Fruit fly (Drosophila melanogaster): ENCODE results near the gene CG1582.

The CG1582 gene

DNA sequence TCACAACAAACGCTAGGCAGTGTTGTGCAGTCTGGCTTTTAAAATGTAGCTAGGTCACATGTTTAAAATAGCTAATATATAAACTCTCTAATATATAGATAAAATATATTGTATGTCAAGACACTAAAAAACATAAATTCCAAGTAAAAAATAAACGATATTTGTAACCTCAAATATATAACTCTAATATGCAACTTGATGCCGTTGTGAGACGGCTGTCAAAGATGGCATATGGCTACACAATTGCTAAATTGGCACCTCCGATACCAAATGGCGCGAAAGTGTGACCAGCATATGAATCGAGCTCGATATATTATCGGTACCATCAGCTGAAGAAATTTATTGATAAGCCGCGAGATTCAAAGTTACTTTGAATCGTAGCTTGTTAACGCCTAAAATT, at the start of gene CG1582 (continued):
- TF ChIP-seq CG8290 (GFP tag; optimal IDR thresholded peaks at IDR 0.05) = no peak
- TF ChIP-seq CG8290 (tag; optimal IDR thresholded peaks at IDR 0.05) = no peak
- TF ChIP-seq fd102C (GFP tag; optimal IDR thresholded peaks at IDR 0.05) = no peak
- TF ChIP-seq BEAF-32 (GFP tag; optimal IDR thresholded peaks at IDR 0.05) = peak; percentile 58
- TF ChIP-seq phol (tag; optimal IDR thresholded peaks at IDR 0.05) = peak; percentile 76
- TF ChIP-seq Dbx (GFP tag; IDR thresholded peaks at IDR 0.05) = 0 out of 3 replicates have a peak, but pooled peaks have one; percentile 8
- no peak for TF ChIP-seq Sox100B (GFP tag; optimal IDR thresholded peaks at IDR 0.05)
- no peak for TF ChIP-seq prd (optimal IDR thresholded peaks at IDR 0.05)
- TF ChIP-seq prd (GFP tag; IDR thresholded peaks at IDR 0.05) = 0 out of 3 replicates have a peak, but pooled peaks have one; percentile 25
- 0 out of 2 replicates have a peak, but pooled peaks have one; percentile 7 for TF ChIP-seq bbx (GFP tag; IDR thresholded peaks at IDR 0.05; ENCODE audit: partially characterized antibody)
- TF ChIP-seq tll (GFP tag; optimal IDR thresholded peaks at IDR 0.05) = peak; percentile 22 to 45
- peak; percentile 38 for TF ChIP-seq CG3281 (GFP tag; optimal IDR thresholded peaks at IDR 0.05)
- peak; percentile 94 for TF ChIP-seq row (GFP tag; IDR thresholded peaks at IDR 0.05)
- peak; percentile 52; the same call in 1 of the 2 replicates for TF ChIP-seq Rfx (GFP tag; IDR thresholded peaks at IDR 0.05)
- peak; percentile 59 for TF ChIP-seq CG15514 (GFP tag; optimal IDR thresholded peaks at IDR 0.05)
- TF ChIP-seq CG4328 (GFP tag; optimal IDR thresholded peaks at IDR 0.05) = no peak
- peak; percentile 79 for TF ChIP-seq CG9797 (GFP tag; optimal IDR thresholded peaks at IDR 0.05)
- no peak for TF ChIP-seq maf-S (GFP tag; optimal IDR thresholded peaks at IDR 0.05)
- no peak for TF ChIP-seq org-1 (GFP tag; optimal IDR thresholded peaks at IDR 0.05)
- TF ChIP-seq Dek (tag; optimal IDR thresholded peaks at IDR 0.05) = peak; percentile 47
- TF ChIP-seq bsh (GFP tag; optimal IDR thresholded peaks at IDR 0.05) = no peak
- no peak for TF ChIP-seq rib (GFP tag; IDR thresholded peaks at IDR 0.05)
- TF ChIP-seq CG30020 (tag; optimal IDR thresholded peaks at IDR 0.05) = peak; percentile 32
- TF ChIP-seq Nf-YA (GFP tag; IDR thresholded peaks at IDR 0.05) = no peak
- TF ChIP-seq CG6683 (GFP tag; optimal IDR thresholded peaks at IDR 0.05) = no peak
- TF ChIP-seq esg (GFP tag; conservative IDR thresholded peaks at IDR 0.05) = no peak
- TF ChIP-seq amos (GFP tag; IDR thresholded peaks at IDR 0.05; ENCODE audit: partially characterized antibody) = peak; percentile 34; the same call in 1 of the 2 replicates
- peak; percentile 10; the same call in 1 of the 2 replicates for TF ChIP-seq slbo (GFP tag; IDR thresholded peaks at IDR 0.05)
- TF ChIP-seq MBD-R2 (GFP tag; IDR thresholded peaks at IDR 0.05) = peak; percentile 78
- peak; percentile 59 for TF ChIP-seq CG14710 (tag; optimal IDR thresholded peaks at IDR 0.05)
- peak; percentile 25 for TF ChIP-seq Sry-δ (GFP tag; optimal IDR thresholded peaks at IDR 0.05)
- TF ChIP-seq YL-1 (GFP tag; optimal IDR thresholded peaks at IDR 0.05) = peak; percentile 14
- TF ChIP-seq CG6654 (GFP tag; optimal IDR thresholded peaks at IDR 0.05) = no peak
- TF ChIP-seq CG2678 (tag; optimal IDR thresholded peaks at IDR 0.05) = no peak
- peak; percentile 34; the same call in 1 of the 2 replicates for TF ChIP-seq al (GFP tag; IDR thresholded peaks at IDR 0.05)
- peak; percentile 5 for TF ChIP-seq Max (GFP tag; optimal IDR thresholded peaks at IDR 0.05)
- TF ChIP-seq CoRest (tag; optimal IDR thresholded peaks at IDR 0.05) = peak; percentile 63
- no peak for TF ChIP-seq NfI (GFP tag; optimal IDR thresholded peaks at IDR 0.05)
- peak; percentile 7 for TF ChIP-seq odd (GFP tag; optimal IDR thresholded peaks at IDR 0.05)
- peak; percentile 11 for TF ChIP-seq Lhr (GFP tag; optimal IDR thresholded peaks at IDR 0.05)
- peak; percentile 59 for TF ChIP-seq trem (tag; optimal IDR thresholded peaks at IDR 0.05)
- TF ChIP-seq CG4820 (GFP tag; optimal IDR thresholded peaks at IDR 0.05) = peak; percentile 13
- TF ChIP-seq CG11085 (GFP tag; IDR thresholded peaks at IDR 0.05) = no peak
- peak; percentile 14 for TF ChIP-seq lilli (GFP tag; optimal IDR thresholded peaks at IDR 0.05)
- TF ChIP-seq dm (GFP tag; optimal IDR thresholded peaks at IDR 0.05) = no peak
- peak; percentile 38 for TF ChIP-seq CG30403 (GFP tag; optimal IDR thresholded peaks at IDR 0.05)

All from whole organism, embryonic.